Worm (Caenorhabditis elegans) whole organism, late embryonic: ENCODE data around the gene F02E11.3.

Experiments used
- dmd-4 ChIP-seq: sonication (generic microtip); optimal IDR thresholded peaks from 2 replicates; lab custom pipeline; 2016; ENCODE audit warnings: borderline replicate concordance, missing genetic modification characterization, missing compliant biosample characterization
- lin-11 ChIP-seq: fragments of 200-800 bp; sonication (Bioruptor generic); optimal IDR thresholded peaks from 2 replicates; lab custom pipeline; 2018; ENCODE audit warnings: mild to moderate bottlenecking, missing genetic modification characterization, missing compliant biosample characterization
- tbx-2 ChIP-seq: sonication (generic microtip); optimal IDR thresholded peaks from 2 replicates; lab custom pipeline; 2016; ENCODE audit warnings: missing genetic modification characterization, missing compliant biosample characterization
- unc-42 ChIP-seq: sonication (generic microtip); optimal IDR thresholded peaks from 2 replicates; lab custom pipeline; 2016; ENCODE audit warnings: missing genotype, missing genetic modification characterization, missing compliant biosample characterization
- unc-55 ChIP-seq: sonication (generic microtip); optimal IDR thresholded peaks from 2 replicates; lab custom pipeline; 2017; ENCODE audit warnings: missing biosample characterization, missing genetic modification reagents, missing genetic modification characterization

- TF ChIP-seq tbx-2 (tag; lab: Kevin White, UChicago) (no peak), unc-55 (no peak), unc-42 (tag; lab: Kevin White, UChicago) (no peak), dmd-4 (tag; lab: Kevin White, UChicago) (no peak), lin-11 (no peak)
Observed at ce11 chrII:3296644-3297043, 21.8 kb upstream of the F02E11.3 start, which contains the start of gene btb-16.
